Worm (Caenorhabditis elegans): Measurements from ENCODE around the gene F26F12.8.

The F26F12.8 gene

ce11 chrV:5816470-5817061, 45.8 kb downstream of the F26F12.8 start:
- TF ChIP-seq daf-16 (GFP tag; optimal IDR thresholded peaks at IDR 0.05) = no peak
- TF ChIP-seq daf-16 (tag; optimal IDR thresholded peaks at IDR 0.05) = peak; percentile 7
- no peak for TF ChIP-seq dpl-1 (GFP tag; optimal IDR thresholded peaks at IDR 0.05)
- no peak for TF ChIP-seq tra-1 (GFP tag; IDR thresholded peaks at IDR 0.05)
- peak; percentile 57 for TF ChIP-seq hlh-11 (tag; optimal IDR thresholded peaks at IDR 0.05)
- TF ChIP-seq unc-62 (GFP tag; optimal IDR thresholded peaks at IDR 0.05 in 1 of 2) = peak in 1 of 2 experiments; percentile 90
- no peak for TF ChIP-seq unc-62 (tag; optimal IDR thresholded peaks at IDR 0.05)
- peak; percentile 21 for TF ChIP-seq hlh-30 (tag; optimal IDR thresholded peaks at IDR 0.05; ENCODE audit: insufficient read depth)
- no peak for TF ChIP-seq arid-1 (GFP tag; conservative IDR thresholded peaks at IDR 0.05)
- TF ChIP-seq lin-13 (GFP tag; optimal IDR thresholded peaks at IDR 0.05) = no peak
- TF ChIP-seq dmd-6 (GFP tag; IDR thresholded peaks at IDR 0.05) = peak; percentile 90
- TF ChIP-seq mxl-3 (GFP tag; optimal IDR thresholded peaks at IDR 0.05) = peak; percentile 13
- TF ChIP-seq mdl-1 (tag; optimal IDR thresholded peaks at IDR 0.05) = peak in 1 of 2 experiments; percentile 16
- TF ChIP-seq F10B5.3 (tag; optimal IDR thresholded peaks at IDR 0.05) = no peak
- TF ChIP-seq lir-3 (tag; optimal IDR thresholded peaks at IDR 0.05) = no peak
- no peak for TF ChIP-seq ces-1 (GFP tag; optimal IDR thresholded peaks at IDR 0.05)
- TF ChIP-seq lin-1 (GFP tag; IDR thresholded peaks at IDR 0.05) = peak; percentile 54; the same call in 1 of the 2 replicates
- TF ChIP-seq fos-1 (tag; optimal IDR thresholded peaks at IDR 0.05) = no peak
- TF ChIP-seq rbr-2 (tag; optimal IDR thresholded peaks at IDR 0.05) = no peak
- TF ChIP-seq nhr-48 (tag; optimal IDR thresholded peaks at IDR 0.05) = peak; percentile 49
- TF ChIP-seq F37D6.2 (tag; optimal IDR thresholded peaks at IDR 0.05) = no peak
- no peak for TF ChIP-seq nhr-102 (tag; optimal IDR thresholded peaks at IDR 0.05)
- no peak for TF ChIP-seq D1046.2 (GFP tag; IDR thresholded peaks at IDR 0.05)
- TF ChIP-seq dve-1 (tag; optimal IDR thresholded peaks at IDR 0.05; ENCODE audit: insufficient read depth) = peak; percentile 44
- TF ChIP-seq nhr-28 (tag; optimal IDR thresholded peaks at IDR 0.05) = peak; percentile 68
- no peak for TF ChIP-seq lsy-2 (tag; optimal IDR thresholded peaks at IDR 0.05)
- no peak for TF ChIP-seq T26A8.4 (GFP tag; IDR thresholded peaks at IDR 0.05)

- TF ChIP-seq snpc-1.2 (GFP tag; IDR thresholded peaks at IDR 0.05) (no peak), unc-130 (GFP tag; optimal IDR thresholded peaks at IDR 0.05) (no peak), nhr-77 (tag; optimal IDR thresholded peaks at IDR 0.05) (no peak), Y105C5A.15 (GFP tag; IDR thresholded peaks at IDR 0.05) (no peak), hif-1 (tag; optimal IDR thresholded peaks at IDR 0.05) (peak in 1 of 2 experiments; percentile 73), mxl-2 (GFP tag; conservative IDR thresholded peaks at IDR 0.05) (no peak), nhr-102 (tag; optimal IDR thresholded peaks at IDR 0.05) (peak; percentile 39), gei-8 (GFP tag; optimal IDR thresholded peaks at IDR 0.05) (no peak), nhr-41 (GFP tag; IDR thresholded peaks at IDR 0.05) (no peak), nhr-48 (tag; optimal IDR thresholded peaks at IDR 0.05) (peak; percentile 51), hmg-1.1 (GFP tag; IDR thresholded peaks at IDR 0.05) (no peak), madf-5 (GFP tag; IDR thresholded peaks at IDR 0.05) (no peak), zag-1 (tag; optimal IDR thresholded peaks at IDR 0.05) (no peak), lin-15B (tag; optimal IDR thresholded peaks at IDR 0.05) (no peak), unc-39 (tag; optimal IDR thresholded peaks at IDR 0.05) (no peak), tra-1 (GFP tag; IDR thresholded peaks at IDR 0.05) (0 out of 2 replicates have a peak, but pooled peaks have one; percentile 4), nhr-25 (tag; optimal IDR thresholded peaks at IDR 0.05; ENCODE audit: borderline replicate concordance, insufficient read depth) (no peak), ceh-28 (tag; optimal IDR thresholded peaks at IDR 0.05) (no peak), dve-1 (tag; optimal IDR thresholded peaks at IDR 0.05; ENCODE audit: insufficient read depth) (peak; percentile 41), php-3 (GFP tag; IDR thresholded peaks at IDR 0.05) (no peak), hlh-11 (tag; optimal IDR thresholded peaks at IDR 0.05) (peak; percentile 50), ceh-82 (tag; optimal IDR thresholded peaks at IDR 0.05) (no peak), Y48G9A.11 (GFP tag; IDR thresholded peaks at IDR 0.05) (no peak), nhr-111 (GFP tag; optimal IDR thresholded peaks at IDR 0.05) (no peak), vab-7 (GFP tag; IDR thresholded peaks at IDR 0.05) (no peak), lsy-2 (tag; optimal IDR thresholded peaks at IDR 0.05) (no peak), F37D6.2 (tag; optimal IDR thresholded peaks at IDR 0.05) (no peak), rbr-2 (tag; optimal IDR thresholded peaks at IDR 0.05) (no peak), lin-13 (GFP tag; optimal IDR thresholded peaks at IDR 0.05) (no peak), set-16 (GFP tag; IDR thresholded peaks at IDR 0.05) (no peak)
These were observed 49.2 kb downstream of the F26F12.8 start, which contains the start of gene ZC250.4 for ce11 chrV:5813060-5813659. TSS of gene ZC250.4 (minus strand) at chrV:5813137.

All from whole organism, L4 larva.